Fruit fly (Drosophila melanogaster): Measurements from ENCODE around the gene CG12091.
A peak's percentile ranks its signal among the peaks of the same experiment; 100 is the strongest.

The CG12091 gene

DNA sequence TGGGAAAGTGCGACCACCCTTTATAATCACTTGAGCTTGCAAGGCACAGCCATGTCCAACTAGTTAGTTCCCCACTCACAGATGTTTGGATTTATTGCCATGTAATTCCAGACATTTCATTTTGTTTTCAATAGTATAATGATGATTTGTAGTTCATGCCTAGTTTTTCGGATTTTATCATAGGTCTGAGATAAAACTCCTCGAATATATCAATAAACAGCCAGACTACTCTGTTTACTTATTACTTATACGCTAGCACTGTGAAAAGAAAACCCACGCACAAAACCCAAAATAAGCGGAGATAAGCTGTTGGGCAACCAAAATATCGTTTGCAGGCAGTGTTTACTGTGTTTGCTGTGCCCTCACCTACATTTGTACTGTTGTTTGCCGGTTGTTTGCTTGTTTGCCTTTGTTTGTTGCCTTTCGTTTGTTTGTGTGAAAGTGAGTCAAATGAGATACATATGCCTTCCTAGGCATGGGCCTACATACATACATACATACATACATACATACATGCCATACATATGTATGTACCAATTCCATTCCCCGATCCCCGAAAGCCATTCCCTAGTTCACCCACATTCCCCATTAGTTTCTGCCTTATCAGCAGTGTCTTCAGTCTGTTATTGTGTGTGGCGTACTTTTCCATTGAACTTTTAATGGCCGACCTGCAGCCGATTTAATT is 42.7 kb upstream of the CG12091 start (continued):
- TF ChIP-seq chn (GFP tag; optimal IDR thresholded peaks at IDR 0.05) (peak; percentile 50), CG12219 (GFP tag; optimal IDR thresholded peaks at IDR 0.05) (peak; percentile 79), CG6854 (GFP tag; optimal IDR thresholded peaks at IDR 0.05) (peak; percentile 6), al (GFP tag; IDR thresholded peaks at IDR 0.05) (no peak), CG13296 (GFP tag; optimal IDR thresholded peaks at IDR 0.05) (peak; percentile 65), Stat92E (GFP tag; optimal IDR thresholded peaks at IDR 0.05) (no peak), CG7786 (GFP tag; optimal IDR thresholded peaks at IDR 0.05) (peak; percentile 46), CG13624 (GFP tag; optimal IDR thresholded peaks at IDR 0.05) (no peak), dm (GFP tag; optimal IDR thresholded peaks at IDR 0.05) (peak; percentile 5), CG34224 (GFP tag; IDR thresholded peaks at IDR 0.05; ENCODE audit: partially characterized antibody) (no peak), NfI (GFP tag; optimal IDR thresholded peaks at IDR 0.05) (peak; percentile 47), CG13424 (tag; optimal IDR thresholded peaks at IDR 0.05) (peak; percentile 74), Bdp1 (GFP tag; optimal IDR thresholded peaks at IDR 0.05) (peak; percentile 58), CkIIα-i1 (GFP tag; IDR thresholded peaks at IDR 0.05) (no peak), CG3065 (GFP tag; optimal IDR thresholded peaks at IDR 0.05) (peak; percentile 29), CG15601 (tag; optimal IDR thresholded peaks at IDR 0.05) (peak; percentile 83), jing (GFP tag; optimal IDR thresholded peaks at IDR 0.05) (peak; percentile 46), Dip3 (GFP tag; optimal IDR thresholded peaks at IDR 0.05) (peak; percentile 17), zen2 (GFP tag; IDR thresholded peaks at IDR 0.05; ENCODE audit: partially characterized antibody) (no peak), CG8290 (GFP tag; optimal IDR thresholded peaks at IDR 0.05) (peak; percentile 88), CG8290 (tag; optimal IDR thresholded peaks at IDR 0.05) (peak; percentile 60 to 91), CG2129 (GFP tag; IDR thresholded peaks at IDR 0.05; ENCODE audit: partially characterized antibody) (no peak), Spps (tag; optimal IDR thresholded peaks at IDR 0.05) (peak; percentile 71), wdn (GFP tag; IDR thresholded peaks at IDR 0.05) (peak; percentile 38; the same call in 1 of the 2 replicates), fd3F (GFP tag; optimal IDR thresholded peaks at IDR 0.05) (no peak), CG9437 (GFP tag; optimal IDR thresholded peaks at IDR 0.05) (peak; percentile 6), gt (GFP tag; IDR thresholded peaks at IDR 0.05) (no peak), croc (GFP tag; conservative IDR thresholded peaks at IDR 0.05) (peak; percentile 45), salm (tag; optimal IDR thresholded peaks at IDR 0.05) (peak; percentile 68), crp (GFP tag; optimal IDR thresholded peaks at IDR 0.05) (peak in 1 of 2 experiments; percentile 27), HmgD (GFP tag; optimal IDR thresholded peaks at IDR 0.05) (no peak), Hmx (GFP tag; optimal IDR thresholded peaks at IDR 0.05) (no peak), sisA (GFP tag; IDR thresholded peaks at IDR 0.05) (peak; percentile 64), sr (GFP tag; IDR thresholded peaks at IDR 0.05) (peak; percentile 72; the same call in 2 of the 3 replicates), run (tag; optimal IDR thresholded peaks at IDR 0.05) (peak; percentile 43), sim (GFP tag; IDR thresholded peaks at IDR 0.05) (no peak), jumu (GFP tag; optimal IDR thresholded peaks at IDR 0.05) (peak; percentile 18), Dip2 (GFP tag; IDR thresholded peaks at IDR 0.05) (no peak), CG3163 (GFP tag; optimal IDR thresholded peaks at IDR 0.05) (peak; percentile 57), unc-4 (GFP tag; IDR thresholded peaks at IDR 0.05; ENCODE audit: partially characterized antibody) (no peak), MTF-1 (GFP tag; optimal IDR thresholded peaks at IDR 0.05; ENCODE audit: borderline replicate concordance) (peak; percentile 90), CG12391 (tag; optimal IDR thresholded peaks at IDR 0.05) (peak; percentile 64), tap (tag; optimal IDR thresholded peaks at IDR 0.05) (peak; percentile 50), esg (GFP tag; conservative IDR thresholded peaks at IDR 0.05) (no peak; the same call in 1 of the 2 replicates), D19A (tag; optimal IDR thresholded peaks at IDR 0.05) (peak; percentile 71), CG10979 (tag; optimal IDR thresholded peaks at IDR 0.05) (peak; percentile 71), tgo (GFP tag; IDR thresholded peaks at IDR 0.05) (no peak; the same call in 2 of the 3 replicates), CG10267 (tag; optimal IDR thresholded peaks at IDR 0.05) (peak; percentile 44), sd (tag; optimal IDR thresholded peaks at IDR 0.05) (peak; percentile 86)
